Fruit fly (Drosophila melanogaster): ENCODE results near the gene rst.
A peak's percentile ranks its signal among the peaks of the same experiment; 100 is the strongest.

The rst gene

DNA sequence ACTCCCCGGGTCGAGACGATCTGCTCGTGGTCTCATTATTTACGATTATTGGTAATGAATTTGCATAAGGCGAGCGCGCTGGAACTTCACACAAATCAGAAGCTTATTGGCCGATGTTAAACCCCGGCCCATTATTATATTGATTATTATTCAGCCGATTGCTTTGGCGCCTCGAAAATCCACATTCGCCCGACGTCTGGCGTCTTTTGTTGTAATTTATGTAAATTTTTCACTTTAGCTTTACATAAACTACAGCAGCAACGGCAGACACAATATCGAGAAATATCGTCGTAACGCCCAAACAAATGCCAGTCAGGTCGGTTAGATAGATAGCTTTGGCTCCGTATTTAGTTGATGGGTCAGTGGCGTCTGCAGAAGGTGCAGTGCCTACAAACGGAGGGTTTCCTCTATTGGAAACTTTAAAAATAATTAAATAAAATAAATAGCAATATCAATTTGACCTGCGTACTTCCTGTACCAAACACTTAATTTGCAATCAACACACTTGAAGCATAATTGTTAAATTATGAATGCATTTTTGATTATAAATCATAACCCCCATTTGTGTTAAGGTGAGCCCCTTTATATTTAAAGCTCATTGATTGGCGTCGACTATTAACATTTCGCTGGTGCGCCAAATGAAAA is 45.8 kb upstream of the rst start (continued):
- TF ChIP-seq CG17385 (GFP tag; optimal IDR thresholded peaks at IDR 0.05) (peak; percentile 52), CG6683 (GFP tag; optimal IDR thresholded peaks at IDR 0.05) (no peak), CG3726 (GFP tag; IDR thresholded peaks at IDR 0.05) (0 out of 3 replicates have a peak, but pooled peaks have one; percentile 37), dysf (GFP tag; IDR thresholded peaks at IDR 0.05) (peak; percentile 79), wek (GFP tag; optimal IDR thresholded peaks at IDR 0.05) (no peak), CG3838 (GFP tag; optimal IDR thresholded peaks at IDR 0.05) (no peak), chinmo (GFP tag; IDR thresholded peaks at IDR 0.05; ENCODE audit: partially characterized antibody) (0 out of 4 replicates have a peak, but pooled peaks have one; percentile 13), Ets65A (GFP tag) (peak; percentile 28), CG2875 (GFP tag; optimal IDR thresholded peaks at IDR 0.05) (no peak), D (optimal IDR thresholded peaks at IDR 0.05) (no peak), D (GFP tag; optimal IDR thresholded peaks at IDR 0.05) (peak; percentile 20), Drgx (GFP tag; IDR thresholded peaks at IDR 0.05) (peak; percentile 15; the same call in 1 of the 2 replicates), Atf3 (GFP tag; optimal IDR thresholded peaks at IDR 0.05) (no peak), CG9932 (GFP tag; IDR thresholded peaks at IDR 0.05) (peak; percentile 57), CG14014 (GFP tag; IDR thresholded peaks at IDR 0.05) (peak; percentile 60), CG16815 (GFP tag; optimal IDR thresholded peaks at IDR 0.05) (no peak), CG3847 (GFP tag; IDR thresholded peaks at IDR 0.05) (peak; percentile 43), nerfin-2 (GFP tag; IDR thresholded peaks at IDR 0.05; ENCODE audit: partially characterized antibody) (no peak), sima (GFP tag; optimal IDR thresholded peaks at IDR 0.05) (no peak), CG32767 (GFP tag; IDR thresholded peaks at IDR 0.05) (peak; percentile 48), CHES-1-like (GFP tag; optimal IDR thresholded peaks at IDR 0.05) (no peak), CG15073 (GFP tag; optimal IDR thresholded peaks at IDR 0.05) (no peak), CG17912 (GFP tag; optimal IDR thresholded peaks at IDR 0.05) (no peak), CG2116 (GFP tag; optimal IDR thresholded peaks at IDR 0.05) (peak; percentile 8), CG9817 (tag; optimal IDR thresholded peaks at IDR 0.05) (peak; percentile 44), Opbp (GFP tag; IDR thresholded peaks at IDR 0.05; ENCODE audit: partially characterized antibody) (no peak), pum (GFP tag; optimal IDR thresholded peaks at IDR 0.05) (no peak), CG1024 (GFP tag; IDR thresholded peaks at IDR 0.05) (no peak), unpg (GFP tag; optimal IDR thresholded peaks at IDR 0.05) (peak; percentile 63), onecut (GFP tag; IDR thresholded peaks at IDR 0.05) (0 out of 2 replicates have a peak, but pooled peaks have one; percentile 5), fru (optimal IDR thresholded peaks at IDR 0.05) (no peak), tap (tag; optimal IDR thresholded peaks at IDR 0.05) (peak; percentile 53), Bgb (GFP tag; IDR thresholded peaks at IDR 0.05; ENCODE audit: partially characterized antibody) (no peak), NC2β (GFP tag; optimal IDR thresholded peaks at IDR 0.05) (no peak), oc (tag; optimal IDR thresholded peaks at IDR 0.05) (peak; percentile 45), CG4707 (GFP tag; optimal IDR thresholded peaks at IDR 0.05) (no peak), Atf6 (GFP tag; IDR thresholded peaks at IDR 0.05) (peak; percentile 42; the same call in 1 of the 2 replicates), fd96Cb (tag; optimal IDR thresholded peaks at IDR 0.05) (peak; percentile 50), caup (GFP tag; optimal IDR thresholded peaks at IDR 0.05; ENCODE audit: severe bottlenecking) (peak; percentile 22), YL-1 (GFP tag; optimal IDR thresholded peaks at IDR 0.05) (no peak), ab (GFP tag; optimal IDR thresholded peaks at IDR 0.05) (no peak), Gug (GFP tag; IDR thresholded peaks at IDR 0.05) (peak; percentile 33; the same call in 1 of the 4 replicates), CG4730 (GFP tag; IDR thresholded peaks at IDR 0.05) (peak; percentile 65), CG8089 (GFP tag; optimal IDR thresholded peaks at IDR 0.05) (no peak), sug (tag; optimal IDR thresholded peaks at IDR 0.05) (peak; percentile 17), H2.0 (GFP tag; IDR thresholded peaks at IDR 0.05) (peak; percentile 74), Hsf (GFP tag; optimal IDR thresholded peaks at IDR 0.05) (no peak), CG1832 (GFP tag; optimal IDR thresholded peaks at IDR 0.05) (no peak), CG10979 (tag; optimal IDR thresholded peaks at IDR 0.05) (peak; percentile 15), CG10209 (GFP tag; optimal IDR thresholded peaks at IDR 0.05) (peak; percentile 50)

Data from whole organism, embryonic.